Worm (Caenorhabditis elegans) whole organism, late embryonic: ENCODE measurements around the gene col-17.
A peak's percentile ranks its signal among the peaks of the same experiment; 100 is the strongest.
"Not testable (repeated sequence)": the region's sequence is repeated elsewhere in the genome, so short reads cannot be mapped to it uniquely, and the experiment has no call there.

Experiments
- C08G9.2 ChIP-seq: sonication (generic microtip); optimal IDR thresholded peaks from 2 replicates; lab custom pipeline; 2016; ENCODE audit warnings: mild to moderate bottlenecking, missing genetic modification characterization, moderate library complexity, missing compliant biosample characterization
- Y22D7AL.16 ChIP-seq: sonication (generic microtip); optimal IDR thresholded peaks from 2 replicates; lab custom pipeline; 2016; ENCODE audit warnings: missing genetic modification characterization, missing compliant biosample characterization
- ceh-18 ChIP-seq: sonication (generic microtip); optimal IDR thresholded peaks from 2 replicates; lab custom pipeline; 2016; ENCODE audit warnings: missing genetic modification characterization, missing compliant biosample characterization
- ceh-19 ChIP-seq: fragments of 200-800 bp; sonication (Bioruptor generic); optimal IDR thresholded peaks from 2 replicates; lab custom pipeline; 2018; ENCODE audit warnings: mild to moderate bottlenecking, missing genetic modification characterization, missing compliant biosample characterization
- ceh-34 ChIP-seq: sonication (generic microtip); optimal IDR thresholded peaks from 2 replicates; lab custom pipeline; 2016; ENCODE audit warnings: mild to moderate bottlenecking, missing genetic modification characterization, missing compliant biosample characterization
- che-1 ChIP-seq: sonication (generic microtip); optimal IDR thresholded peaks from 2 replicates; lab custom pipeline; 2016; ENCODE audit warnings: mild to moderate bottlenecking, missing genetic modification characterization, missing compliant biosample characterization
- elt-2 ChIP-seq: sonication (generic microtip); optimal IDR thresholded peaks from 2 replicates; lab custom pipeline; 2016; ENCODE audit warnings: missing genetic modification reagents, missing genetic modification characterization, missing compliant biosample characterization
- elt-4 ChIP-seq: sonication (generic microtip); optimal IDR thresholded peaks from 2 replicates; lab custom pipeline; 2016; ENCODE audit warnings: missing genetic modification characterization, missing compliant biosample characterization
- gmeb-2 ChIP-seq: sonication (generic microtip); optimal IDR thresholded peaks from 2 replicates; lab custom pipeline; 2016; ENCODE audit warnings: missing genetic modification characterization, inconsistent platforms, missing compliant biosample characterization
- hlh-6 ChIP-seq: sonication (generic microtip); optimal IDR thresholded peaks from 2 replicates; lab custom pipeline; 2016; ENCODE audit warnings: missing genotype, missing genetic modification characterization, missing compliant biosample characterization
- hlh-8 ChIP-seq: sonication (generic microtip); optimal IDR thresholded peaks from 2 replicates; lab custom pipeline; 2016; ENCODE audit warnings: missing genotype, missing genetic modification characterization, missing compliant biosample characterization
- mec-3 ChIP-seq: sonication (generic microtip); optimal IDR thresholded peaks from 2 replicates; lab custom pipeline; 2016; ENCODE audit warnings: borderline replicate concordance, missing genetic modification characterization, missing compliant biosample characterization
- nfya-1 ChIP-seq: sonication (generic microtip); optimal IDR thresholded peaks from 2 replicates; lab custom pipeline; 2017; ENCODE audit warnings: missing genetic modification characterization, mild to moderate bottlenecking, missing compliant biosample characterization, antibody characterized with exemption, moderate library complexity
- nhr-11 ChIP-seq: fragments of 150-350 bp; optimal IDR thresholded peaks from 2 replicates; lab custom pipeline; 2014; ENCODE audit warnings: missing biosample characterization, missing genetic modification characterization
- npax-4 ChIP-seq: sonication (generic microtip); optimal IDR thresholded peaks from 2 replicates; lab custom pipeline; 2016; ENCODE audit warnings: missing genetic modification characterization, missing compliant biosample characterization
- odd-2 ChIP-seq: sonication (generic microtip); optimal IDR thresholded peaks from 2 replicates; lab custom pipeline; 2017; ENCODE audit warnings: antibody characterized with exemption, mild to moderate bottlenecking, missing genetic modification characterization, missing compliant biosample characterization
- pag-3 ChIP-seq: sonication (generic microtip); optimal IDR thresholded peaks from 2 replicates; lab custom pipeline; 2016; ENCODE audit warnings: missing compliant biosample characterization, missing genetic modification characterization, borderline replicate concordance
- pha-2 ChIP-seq: sonication (generic microtip); optimal IDR thresholded peaks from 2 replicates; lab custom pipeline; 2017; ENCODE audit warnings: mild to moderate bottlenecking, missing genetic modification characterization, missing compliant biosample characterization
- pqm-1 ChIP-seq: sonication (generic microtip); optimal IDR thresholded peaks from 2 replicates; lab custom pipeline; 2016; ENCODE audit warnings: missing genetic modification characterization, missing compliant biosample characterization
- pros-1 ChIP-seq: fragments of 150-350 bp; optimal IDR thresholded peaks from 2 replicates; lab custom pipeline; 2014; ENCODE audit warnings: missing biosample characterization, missing genetic modification reagents, missing genetic modification characterization
- ref-2 ChIP-seq: sonication (generic microtip); optimal IDR thresholded peaks from 2 replicates; lab custom pipeline; 2016; ENCODE audit warnings: missing genetic modification characterization, missing compliant biosample characterization
- sox-2 ChIP-seq: fragments of 200-800 bp; sonication (Bioruptor generic); IDR thresholded peaks from 2 replicates; pipeline ENCODE4 v1.3.6; 2022; ENCODE audit warnings: missing genetic modification reagents, missing genetic modification characterization, missing compliant biosample characterization
- unc-42 ChIP-seq: sonication (generic microtip); optimal IDR thresholded peaks from 2 replicates; lab custom pipeline; 2016; ENCODE audit warnings: missing genotype, missing genetic modification characterization, missing compliant biosample characterization
- unc-55 ChIP-seq: sonication (generic microtip); optimal IDR thresholded peaks from 2 replicates; lab custom pipeline; 2017; ENCODE audit warnings: missing biosample characterization, missing genetic modification reagents, missing genetic modification characterization

col-17 gene

DNA sequence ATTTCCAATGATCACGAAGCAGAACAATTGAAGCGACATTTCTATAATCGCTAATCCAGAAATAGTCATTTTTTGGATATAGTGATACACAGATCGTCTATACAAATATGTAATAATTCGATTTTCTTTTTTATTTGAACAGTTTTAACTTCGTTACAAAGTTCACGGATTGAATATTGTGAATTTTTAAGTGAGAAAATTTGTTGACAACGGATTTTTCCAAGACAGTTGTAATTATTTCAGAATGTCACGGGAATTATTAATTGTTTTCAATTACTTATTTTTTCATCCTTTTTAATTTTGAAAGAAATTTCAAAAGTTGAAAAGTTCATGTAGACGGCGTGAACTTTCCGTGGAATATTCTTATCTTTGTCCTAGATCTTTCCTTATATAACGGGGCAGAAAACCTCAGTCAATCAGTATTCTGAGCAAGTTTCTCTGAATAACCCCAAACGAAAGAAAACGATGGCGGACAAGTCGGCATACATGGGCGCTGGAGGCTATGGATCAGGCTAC lies 25.2 kb downstream of the col-17 start, which contains the start of the genes T23B7.2 and nspd-4:
Gene T23B7.2, minus strand, starts transcription at position 101 of the 516 bp plus-strand sequence.
Gene nspd-4, plus strand, starts transcription at position 466 of the 516 bp plus-strand sequence.
- TF ChIP-seq pha-2; mec-3; che-1 (tag; lab: Kevin White, UChicago): not testable (repeated sequence)

- TF ChIP-seq hlh-6 (tag; lab: Kevin White, UChicago) = no peak
- TF ChIP-seq odd-2 (tag; lab: Kevin White, UChicago) = no peak
- no peak for TF ChIP-seq C08G9.2
- TF ChIP-seq Y22D7AL.16 = no peak
- TF ChIP-seq elt-4 (tag; lab: Kevin White, UChicago) = no peak
- TF ChIP-seq, all 69 proteins: peak for 0
Measured at ce11 chrII:4837659-4838058, 29.7 kb downstream of the col-17 start, which contains the start of gene C33F10.12. TSS of gene C33F10.12 (minus strand) at chrII:4837759.

DNA sequence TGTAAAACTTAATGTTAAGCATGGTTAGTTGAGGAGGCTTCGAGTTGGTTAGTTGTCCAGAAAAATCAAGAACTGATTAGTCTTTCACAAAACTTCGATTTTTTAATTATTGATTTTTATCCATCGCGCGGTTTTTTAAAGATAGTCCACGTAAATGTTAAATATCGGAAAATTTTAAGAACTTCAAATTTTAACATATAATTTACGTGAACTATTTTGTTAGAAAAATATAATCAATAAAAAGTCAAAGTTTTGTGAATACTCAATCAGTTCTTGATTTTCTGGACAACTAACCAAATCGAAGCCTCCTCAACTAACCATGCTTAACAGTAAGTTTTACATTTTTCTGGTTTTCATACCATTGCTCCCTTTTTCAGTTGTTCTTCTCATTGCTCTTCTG lies 32.6 kb downstream of the col-17 start, which contains the start of the genes C33F10.11 and C33F10.1:
Gene C33F10.11, minus strand, starts transcription at position 101 of the 400 bp plus-strand sequence.
Gene C33F10.1, plus strand, starts transcription at position 263 of the 400 bp plus-strand sequence.
- TF ChIP-seq ref-2 (no peak), ceh-34 (tag; lab: Kevin White, UChicago) (no peak), Y22D7AL.16 (no peak), hlh-8 (tag; lab: Kevin White, UChicago) (no peak), hlh-6 (tag; lab: Kevin White, UChicago) (no peak), npax-4 (no peak), ceh-19 (no peak), unc-42 (tag; lab: Kevin White, UChicago) (no peak), nfya-1 (tag; lab: Kevin White, UChicago) (no peak), pros-1 (tag; lab: Kevin White, UChicago) (no peak)

DNA sequence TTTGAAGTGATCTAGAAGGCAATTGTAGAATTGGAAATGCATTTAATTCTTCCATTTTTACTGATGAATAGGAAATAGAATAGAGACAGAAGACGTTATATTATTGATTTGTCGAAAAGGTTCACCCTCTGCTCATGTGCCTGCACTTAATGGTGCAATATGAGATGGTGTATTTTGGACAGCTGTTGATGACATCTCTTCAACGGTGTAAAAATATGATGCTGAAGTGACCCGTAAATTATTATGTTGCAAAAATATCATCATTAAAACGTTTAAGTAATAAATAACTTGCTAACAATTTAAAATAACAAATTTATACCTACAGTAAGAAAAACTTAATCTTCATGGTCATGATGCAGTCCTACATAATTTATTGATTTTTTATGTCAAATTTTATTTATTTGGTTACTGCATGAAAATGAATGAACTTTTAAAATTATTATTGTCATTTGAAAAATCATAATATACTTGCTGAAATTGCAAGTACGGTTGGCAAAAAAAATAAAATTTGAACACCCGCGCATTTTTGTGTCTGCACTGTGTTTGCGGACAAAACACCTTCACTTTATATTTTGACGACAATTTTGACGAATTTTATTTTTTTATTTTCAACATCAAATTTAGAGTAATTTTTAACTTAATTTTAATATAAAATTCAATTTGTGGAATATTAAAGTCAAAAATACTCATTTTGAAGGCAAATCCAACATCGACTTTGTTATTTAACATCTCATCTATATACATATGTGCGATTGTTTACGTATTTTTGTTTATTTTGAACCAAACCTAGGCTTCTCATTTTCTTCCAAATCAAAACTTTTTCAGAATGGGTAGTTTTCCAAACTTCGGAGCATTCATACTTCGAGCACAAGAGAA lies 39.4 kb downstream of the col-17 start, which contains the start of the genes fbxb-88 and tbck-1:
Gene fbxb-88, minus strand, starts transcription at position 151 of the 876 bp plus-strand sequence.
Gene tbck-1, plus strand, starts transcription at position 826 of the 876 bp plus-strand sequence.
- TF ChIP-seq ceh-18 (tag; lab: Kevin White, UChicago) (no peak), sox-2 (GFP tag; lab: Robert Waterston, UW) (no peak), pag-3 (no peak), unc-55 (GFP tag; lab: Kevin White, UChicago) (peak; percentile 68), ceh-34 (tag; lab: Kevin White, UChicago) (peak; percentile 0)
- TF ChIP-seq, all 69 proteins: peak for 2

ce11 chrII:4825133-4825532 lies 42.2 kb downstream of the col-17 start, which contains the start of the genes C33F10.8 and msp-40:
TSS of gene C33F10.8 (minus strand) at chrII:4825233.
TSS of gene msp-40 (plus strand) at chrII:4825414.
- not testable (repeated sequence) for TF ChIP-seq ref-2; pqm-1 (tag; lab: Kevin White, UChicago); gmeb-2 (tag; lab: Kevin White, UChicago)
- TF ChIP-seq, all 69 proteins: peak for 0; not testable (repeated sequence) for 69

ce11 chrII:4822610-4823009 lies 44.8 kb downstream of the col-17 start:
- peak; percentile 60 for TF ChIP-seq elt-2 (tag; lab: Kevin White, UChicago)
- TF ChIP-seq npax-4 = no peak
- TF ChIP-seq, all 69 proteins: peak for 1

- peak; percentile 15 for TF ChIP-seq elt-2 (tag; lab: Kevin White, UChicago)
- TF ChIP-seq nhr-11 (tag; lab: Kevin White, UChicago) = no peak
Measured at ce11 chrII:4821739-4822138, 45.6 kb downstream of the col-17 start, which contains the start of gene lact-5. TSS of gene lact-5 (minus strand) at chrII:4821739.
